Fruit fly (Drosophila melanogaster) whole organism, embryonic: ENCODE results near the gene wisp.

Experiments
- Awh ChIP-seq: fragments of 200-800 bp; sonication (Bioruptor generic); IDR thresholded peaks from 2 replicates; pipeline ENCODE4, ENCODE4 v1.3.6; 2022; ENCODE audit warnings: missing biosample characterization, missing genetic modification characterization
- B-H1 ChIP-seq: fragments of 200-800 bp; sonication (Bioruptor generic); IDR thresholded peaks from 3 replicates; pipeline ENCODE4 v1.3.6; 2022; ENCODE audit warnings: missing biosample characterization, missing genetic modification characterization
- Bteb2 ChIP-seq: fragments of 200-800 bp; sonication (Bioruptor generic); optimal IDR thresholded peaks from 2 replicates; lab custom pipeline; 2016; ENCODE audit warnings: missing biosample characterization, missing genetic modification characterization
- CG1024 ChIP-seq: fragments of 200-800 bp; sonication (Bioruptor generic); IDR thresholded peaks from 2 replicates; pipeline ENCODE4 v1.3.6; 2022; ENCODE audit warnings: missing biosample characterization, missing genetic modification characterization
- CG10431 ChIP-seq: fragments of 200-800 bp; sonication (Bioruptor generic); optimal IDR thresholded peaks from 3 replicates; lab custom pipeline; 2018; ENCODE audit warnings: missing biosample characterization, mild to moderate bottlenecking, missing genetic modification characterization
- CG11504 ChIP-seq: fragments of 200-800 bp; sonication (Bioruptor generic); optimal IDR thresholded peaks from 3 replicates; lab custom pipeline; 2019; ENCODE audit warnings: missing biosample characterization, mild to moderate bottlenecking, missing genetic modification characterization, moderate library complexity
- CG12659 ChIP-seq: fragments of 200-800 bp; sonication (Bioruptor generic); optimal IDR thresholded peaks from 3 replicates; lab custom pipeline; 2017; ENCODE audit warnings: mild to moderate bottlenecking, missing biosample characterization, missing genetic modification reagents, missing genetic modification characterization
- CG13123 ChIP-seq: fragments of 200-800 bp; sonication (Bioruptor generic); optimal IDR thresholded peaks from 2 replicates; lab custom pipeline; 2016; ENCODE audit warnings: missing biosample characterization, missing genetic modification characterization
- CG13624 ChIP-seq: fragments of 200-800 bp; sonication (Bioruptor generic); optimal IDR thresholded peaks from 2 replicates; lab custom pipeline; 2016; ENCODE audit warnings: missing biosample characterization, missing genetic modification characterization
- CG14860 ChIP-seq: fragments of 200-800 bp; sonication (Bioruptor generic); IDR thresholded peaks from 3 replicates; pipeline ENCODE4 v1.3.6; 2022; ENCODE audit warnings: missing biosample characterization, missing genetic modification characterization; ENCODE audit not compliant: partially characterized antibody
- CG15269 ChIP-seq: fragments of 200-800 bp; sonication (Bioruptor generic); optimal IDR thresholded peaks from 2 replicates; lab custom pipeline; 2018; ENCODE audit warnings: missing biosample characterization, mild to moderate bottlenecking, missing genetic modification characterization, moderate library complexity
- CG17186 ChIP-seq: fragments of 200-800 bp; sonication (Bioruptor generic); optimal IDR thresholded peaks from 3 replicates; lab custom pipeline; 2017; ENCODE audit warnings: missing biosample characterization, missing genetic modification reagents, missing genetic modification characterization
- CG17385 ChIP-seq: fragments of 200-800 bp; sonication (Bioruptor generic); optimal IDR thresholded peaks from 3 replicates; lab custom pipeline; 2018; ENCODE audit warnings: missing biosample characterization, mild to moderate bottlenecking, missing genetic modification characterization
- CG3065 ChIP-seq: fragments of 200-800 bp; sonication (Bioruptor generic); optimal IDR thresholded peaks from 2 replicates; lab custom pipeline; 2016; ENCODE audit warnings: missing biosample characterization, missing genetic modification characterization
- CG32772 ChIP-seq: fragments of 200-800 bp; sonication (Bioruptor generic); IDR thresholded peaks from 2 replicates; pipeline ENCODE4 v1.3.6; 2022; ENCODE audit warnings: missing biosample characterization, missing genetic modification characterization
- CG34376 ChIP-seq: fragments of 200-800 bp; sonication (Bioruptor generic); optimal IDR thresholded peaks from 2 replicates; lab custom pipeline; 2018; ENCODE audit warnings: missing biosample characterization, mild to moderate bottlenecking, missing genetic modification characterization
- CG3838 ChIP-seq: fragments of 200-800 bp; sonication (Bioruptor generic); optimal IDR thresholded peaks from 3 replicates; lab custom pipeline; 2016; ENCODE audit warnings: missing biosample characterization, missing genetic modification characterization
- CG4282 ChIP-seq: fragments of 200-800 bp; sonication (Bioruptor generic); optimal IDR thresholded peaks from 2 replicates; lab custom pipeline; 2016; ENCODE audit warnings: missing biosample characterization, missing genetic modification characterization
- CG4328 ChIP-seq: fragments of 200-800 bp; sonication (Bioruptor generic); optimal IDR thresholded peaks from 3 replicates; lab custom pipeline; 2017; ENCODE audit warnings: missing biosample characterization, missing genetic modification reagents, missing genetic modification characterization
- CG8089 ChIP-seq: fragments of 200-800 bp; sonication (Bioruptor generic); optimal IDR thresholded peaks from 3 replicates; lab custom pipeline; 2016; ENCODE audit warnings: missing biosample characterization, missing genetic modification characterization
- Dad ChIP-seq: fragments of 200-800 bp; sonication (Bioruptor generic); optimal IDR thresholded peaks from 3 replicates; lab custom pipeline; 2016; ENCODE audit warnings: missing biosample characterization, missing genetic modification characterization
- Fer1 ChIP-seq: fragments of 200-800 bp; sonication (Bioruptor generic); optimal IDR thresholded peaks from 2 replicates; lab custom pipeline; 2017; ENCODE audit warnings: missing biosample characterization, mild to moderate bottlenecking, missing genetic modification characterization
- Fer3 ChIP-seq: fragments of 200-800 bp; sonication (Bioruptor generic); optimal IDR thresholded peaks from 2 replicates; lab custom pipeline; 2018; ENCODE audit warnings: missing biosample characterization, mild to moderate bottlenecking, missing genetic modification characterization, moderate library complexity
- GATAe ChIP-seq: fragments of 200-800 bp; sonication (Bioruptor generic); conservative IDR thresholded peaks from 2 replicates; pipeline ENCODE4 v1.3.6; 2022; ENCODE audit warnings: missing biosample characterization, missing genetic modification characterization
- HHEX ChIP-seq: fragments of 200-800 bp; sonication (Bioruptor generic); optimal IDR thresholded peaks from 3 replicates; lab custom pipeline; 2017; ENCODE audit warnings: missing biosample characterization, mild to moderate bottlenecking, missing genetic modification characterization, missing genetic modification reagents
- HLH54F ChIP-seq: fragments of 200-800 bp; sonication (Bioruptor generic); optimal IDR thresholded peaks from 3 replicates; lab custom pipeline; 2016; ENCODE audit warnings: missing biosample characterization, missing genetic modification characterization
- Hmx ChIP-seq: fragments of 200-800 bp; sonication (Bioruptor generic); optimal IDR thresholded peaks from 2 replicates; lab custom pipeline; 2016; ENCODE audit warnings: missing biosample characterization, missing genetic modification characterization
- NC2β ChIP-seq: fragments of 200-800 bp; sonication (Bioruptor generic); optimal IDR thresholded peaks from 2 replicates; lab custom pipeline; 2016; ENCODE audit warnings: missing biosample characterization, missing genetic modification characterization
- Trl ChIP-seq, 3 experiments: fragments of >200 bp in 2 of 3; fragments of 200-800 bp in 1 of 3; sonication (Bioruptor generic) in 1 of 3; optimal IDR thresholded peaks; 2 replicates in 1 of 3; 3 replicates in 2 of 3; lab custom pipeline; 2016 to 2017; ENCODE audit warnings: missing biosample characterization in 1 of 3, missing genetic modification characterization in 1 of 3
- amos ChIP-seq: fragments of 200-800 bp; sonication (Bioruptor generic); IDR thresholded peaks from 2 replicates; pipeline ENCODE4 v1.3.6; 2022; ENCODE audit warnings: missing biosample characterization, missing genetic modification characterization; ENCODE audit not compliant: partially characterized antibody
- bbx ChIP-seq: fragments of 200-800 bp; sonication (Bioruptor generic); IDR thresholded peaks from 2 replicates; pipeline ENCODE4 v1.3.6; 2022; ENCODE audit warnings: missing biosample characterization, missing genetic modification characterization; ENCODE audit not compliant: partially characterized antibody
- btn ChIP-seq: fragments of 200-800 bp; sonication (Bioruptor generic); optimal IDR thresholded peaks from 2 replicates; lab custom pipeline; 2016; ENCODE audit warnings: missing biosample characterization, missing genetic modification characterization
- chif ChIP-seq, 2 experiments: fragments of 200-800 bp; sonication (Bioruptor generic); optimal IDR thresholded peaks; 3 replicates each; lab custom pipeline; 2016; ENCODE audit warnings: missing biosample characterization in 2 of 2, missing genetic modification characterization in 2 of 2
- crc ChIP-seq: fragments of 200-800 bp; sonication (Bioruptor generic); optimal IDR thresholded peaks from 2 replicates; lab custom pipeline; 2016; ENCODE audit warnings: missing biosample characterization, missing genetic modification characterization
- dpn ChIP-seq, 2 experiments: fragments of 200-800 bp; sonication (Bioruptor generic); optimal IDR thresholded peaks; 3 replicates each; lab custom pipeline; 2016; ENCODE audit warnings: missing biosample characterization in 2 of 2, missing genetic modification characterization in 2 of 2
- ewg ChIP-seq: fragments of 200-800 bp; sonication (Bioruptor generic); optimal IDR thresholded peaks from 3 replicates; lab custom pipeline; 2017; ENCODE audit warnings: mild to moderate bottlenecking, missing biosample characterization, missing genetic modification reagents, missing genetic modification characterization
- gt ChIP-seq: fragments of 200-800 bp; sonication (Bioruptor generic); IDR thresholded peaks from 2 replicates; pipeline ENCODE4 v1.3.6; 2022; ENCODE audit warnings: missing biosample characterization, missing genetic modification characterization
- jumu ChIP-seq: fragments of 200-800 bp; sonication (Bioruptor generic); optimal IDR thresholded peaks from 3 replicates; lab custom pipeline; 2016; ENCODE audit warnings: missing biosample characterization, missing genetic modification characterization
- lmd ChIP-seq: fragments of 200-800 bp; sonication (Bioruptor generic); IDR thresholded peaks from 2 replicates; pipeline ENCODE4 v1.3.6; 2022; ENCODE audit warnings: missing biosample characterization, missing genetic modification characterization
- oc ChIP-seq: fragments of 200-800 bp; sonication (Bioruptor generic); optimal IDR thresholded peaks from 2 replicates; lab custom pipeline; 2018; ENCODE audit warnings: missing biosample characterization, mild to moderate bottlenecking, missing genetic modification characterization, moderate library complexity
- prd ChIP-seq, 3 experiments: fragments of >200 bp in 2 of 3; fragments of 200-800 bp in 1 of 3; sonication (Bioruptor generic) in 1 of 3; optimal IDR thresholded peaks in 2 of 3; IDR thresholded peaks in 1 of 3; 2 replicates in 2 of 3; 3 replicates in 1 of 3; pipeline versions ENCODE4 v1.3.6 to Lab custom; 2017 to 2022; ENCODE audit warnings: missing biosample characterization in 1 of 3, missing genetic modification characterization in 1 of 3
- pros ChIP-seq: fragments of 200-800 bp; sonication (Bioruptor generic); optimal IDR thresholded peaks from 3 replicates; lab custom pipeline; 2019; ENCODE audit warnings: missing biosample characterization, mild to moderate bottlenecking, missing genetic modification characterization, moderate library complexity
- repo ChIP-seq: fragments of 200-800 bp; sonication (Bioruptor generic); optimal IDR thresholded peaks from 2 replicates; lab custom pipeline; 2016; ENCODE audit warnings: missing biosample characterization, missing genetic modification characterization
- salm ChIP-seq: fragments of 200-800 bp; sonication (Bioruptor generic); optimal IDR thresholded peaks from 2 replicates; lab custom pipeline; 2018; ENCODE audit warnings: missing biosample characterization, mild to moderate bottlenecking, missing genetic modification characterization
- seq ChIP-seq: fragments of 200-800 bp; sonication (Bioruptor generic); IDR thresholded peaks from 2 replicates; pipeline ENCODE4 v1.3.6; 2022; ENCODE audit warnings: missing biosample characterization, missing genetic modification characterization
- slou ChIP-seq: fragments of 200-800 bp; sonication (Bioruptor generic); optimal IDR thresholded peaks from 3 replicates; lab custom pipeline; 2016; ENCODE audit warnings: missing biosample characterization, missing genetic modification characterization
- sr ChIP-seq: fragments of 200-800 bp; sonication (Bioruptor generic); IDR thresholded peaks from 3 replicates; pipeline ENCODE4 v1.3.6; 2022; ENCODE audit warnings: missing biosample characterization, missing genetic modification characterization
- sug ChIP-seq: fragments of 200-800 bp; optimal IDR thresholded peaks from 2 replicates; lab custom pipeline; 2019; ENCODE audit warnings: missing biosample characterization, mild to moderate bottlenecking, missing genetic modification characterization, moderate library complexity
- vnd ChIP-seq: fragments of 200-800 bp; sonication (Bioruptor generic); IDR thresholded peaks from 3 replicates; pipeline ENCODE4 v1.3.6; 2022; ENCODE audit warnings: missing biosample characterization, missing genetic modification characterization; ENCODE audit not compliant: partially characterized antibody
- wek ChIP-seq: fragments of 200-800 bp; sonication (Bioruptor generic); optimal IDR thresholded peaks from 3 replicates; lab custom pipeline; 2018; ENCODE audit warnings: missing biosample characterization, mild to moderate bottlenecking, missing genetic modification characterization, moderate library complexity

The wisp gene

dm6 chrX:11886976-11887375 is 6.8 kb upstream of the wisp start, which contains the start of the genes CG10353 and SelG (continued):
- TF ChIP-seq Awh (GFP tag; lab: Robert Waterston, UW) (no peak), wek (GFP tag; lab: Kevin White, UChicago) (peak; percentile 54), CG17186 (GFP tag; lab: Kevin White, UChicago) (peak; percentile 17), CG13624 (peak; percentile 59), Hmx (GFP tag; lab: Kevin White, UChicago) (no peak), prd (optimal IDR thresholded peaks at IDR 0.05; lab: Kevin White, UChicago) (no peak), prd (GFP tag; IDR thresholded peaks at IDR 0.05; lab: Robert Waterston, UW) (0 out of 3 replicates have a peak, but pooled peaks have one; percentile 12), oc (tag; lab: Kevin White, UChicago) (no peak), GATAe (GFP tag; lab: Robert Waterston, UW) (no peak), CG15269 (tag; lab: Kevin White, UChicago) (no peak), CG12659 (peak; percentile 73), crc (no peak), repo (GFP tag; lab: Kevin White, UChicago) (peak; percentile 38), seq (GFP tag; lab: Robert Waterston, UW) (no peak), jumu (GFP tag; lab: Kevin White, UChicago) (peak; percentile 36), B-H1 (GFP tag; lab: Robert Waterston, UW) (no peak), sug (tag; lab: Kevin White, UChicago) (peak; percentile 31), Bteb2 (GFP tag; lab: Kevin White, UChicago) (peak; percentile 41), salm (tag; lab: Kevin White, UChicago) (no peak), chif (GFP tag; optimal IDR thresholded peaks at IDR 0.05; lab: Kevin White, UChicago) (peak; percentile 18 to 26), CG13123 (GFP tag; lab: Kevin White, UChicago) (no peak), CG1024 (GFP tag; lab: Robert Waterston, UW) (no peak), lmd (GFP tag; lab: Robert Waterston, UW) (no peak), dpn (GFP tag; optimal IDR thresholded peaks at IDR 0.05; lab: Kevin White, UChicago) (peak; percentile 32 to 76), bbx (GFP tag; lab: Robert Waterston, UW) (peak; percentile 86), CG17385 (GFP tag; lab: Kevin White, UChicago) (peak; percentile 26), sr (GFP tag; lab: Robert Waterston, UW) (no peak), gt (GFP tag; lab: Robert Waterston, UW) (no peak), CG10431 (GFP tag; lab: Kevin White, UChicago) (no peak), amos (GFP tag; lab: Robert Waterston, UW) (peak; percentile 89), CG14860 (peak; percentile 65), Dad (peak; percentile 60), CG34376 (peak; percentile 44), NC2β (peak; percentile 62), pros (GFP tag; lab: Kevin White, UChicago) (no peak), CG8089 (GFP tag; lab: Kevin White, UChicago) (no peak), Fer1 (GFP tag; lab: Kevin White, UChicago) (peak; percentile 44), ewg (no peak), btn (GFP tag; lab: Kevin White, UChicago) (no peak), HHEX (peak; percentile 2), slou (no peak), HLH54F (GFP tag; lab: Kevin White, UChicago) (peak; percentile 56), CG32772 (GFP tag; lab: Robert Waterston, UW) (no peak), CG3838 (GFP tag; lab: Kevin White, UChicago) (no peak), Fer3 (tag; lab: Kevin White, UChicago) (no peak), CG4328 (GFP tag; lab: Kevin White, UChicago) (no peak), Trl (optimal IDR thresholded peaks at IDR 0.05; lab: Kevin White, UChicago) (no peak), Trl (GFP tag; optimal IDR thresholded peaks at IDR 0.05; lab: Kevin White, UChicago) (peak; percentile 45), CG11504 (tag; lab: Kevin White, UChicago) (peak; percentile 48), CG4282 (GFP tag; lab: Kevin White, UChicago) (no peak), vnd (GFP tag; lab: Robert Waterston, UW) (peak; percentile 63), CG3065 (GFP tag; lab: Kevin White, UChicago) (no peak)
